Worm (Caenorhabditis elegans) whole organism, early embryonic: ENCODE data around the gene sun-1.

Source experiments
- B0310.2 ChIP-seq: sonication (generic microtip); optimal IDR thresholded peaks from 2 replicates; lab custom pipeline; 2016; ENCODE audit warnings: mild to moderate bottlenecking, missing genetic modification characterization, missing compliant biosample characterization
- F13C5.2 ChIP-seq: sonication (generic microtip); optimal IDR thresholded peaks from 2 replicates; lab custom pipeline; 2017; ENCODE audit warnings: mild to moderate bottlenecking, missing genetic modification characterization, inconsistent platforms, missing compliant biosample characterization
- aly-1 ChIP-seq: sonication (generic microtip); optimal IDR thresholded peaks from 2 replicates; lab custom pipeline; 2016; ENCODE audit warnings: missing genetic modification characterization, missing compliant biosample characterization
- ama-1 ChIP-seq: fragments of 150-350 bp; optimal IDR thresholded peaks from 2 replicates; lab custom pipeline; 2014
- ceh-13 ChIP-seq: fragments of 200-800 bp; sonication (Bioruptor generic); optimal IDR thresholded peaks from 2 replicates; lab custom pipeline; 2018; ENCODE audit warnings: mild to moderate bottlenecking, missing genetic modification characterization, missing compliant biosample characterization
- ceh-36 ChIP-seq: sonication (generic microtip); optimal IDR thresholded peaks from 2 replicates; lab custom pipeline; 2016; ENCODE audit warnings: missing genetic modification characterization, inconsistent platforms, missing compliant biosample characterization
- ets-7 ChIP-seq: sonication (generic microtip); optimal IDR thresholded peaks from 2 replicates; lab custom pipeline; 2016; ENCODE audit warnings: missing genotype, missing genetic modification characterization, missing compliant biosample characterization
- flt-1 ChIP-seq: fragments of 200-800 bp; sonication (Bioruptor generic); IDR thresholded peaks from 2 replicates; pipeline ENCODE4 v1.3.6; 2022; ENCODE audit warnings: missing genetic modification characterization, missing compliant biosample characterization
- hmbx-1 ChIP-seq: sonication (generic microtip); optimal IDR thresholded peaks from 2 replicates; lab custom pipeline; 2016; ENCODE audit warnings: mild to moderate bottlenecking, missing genetic modification characterization, missing compliant biosample characterization
- hmg-4 ChIP-seq: fragments of 200-800 bp; sonication (Bioruptor generic); optimal IDR thresholded peaks from 2 replicates; lab custom pipeline; 2018; ENCODE audit warnings: mild to moderate bottlenecking, missing genetic modification characterization, missing compliant biosample characterization
- hnd-1 ChIP-seq: sonication (generic microtip); optimal IDR thresholded peaks from 2 replicates; lab custom pipeline; 2016; ENCODE audit warnings: missing genetic modification characterization, missing compliant biosample characterization
- pes-1 ChIP-seq: fragments of 200-800 bp; sonication (Bioruptor generic); IDR thresholded peaks from 2 replicates; pipeline ENCODE4 v1.3.6; 2022; ENCODE audit warnings: missing genetic modification reagents, missing genetic modification characterization, missing compliant biosample characterization
- scrt-1 ChIP-seq: fragments of 200-800 bp; sonication (Bioruptor generic); IDR thresholded peaks from 2 replicates; pipeline ENCODE4 v1.3.6; 2022; ENCODE audit warnings: missing genetic modification characterization, missing compliant biosample characterization
- sea-1 ChIP-seq: fragments of 200-800 bp; sonication (Bioruptor generic); conservative IDR thresholded peaks from 2 replicates; pipeline ENCODE4 v1.3.6; 2022; ENCODE audit warnings: missing genetic modification characterization, missing compliant biosample characterization
- tbx-11 ChIP-seq: fragments of 200-800 bp; sonication (Bioruptor generic); IDR thresholded peaks from 2 replicates; pipeline ENCODE4 v1.3.6; 2022; ENCODE audit warnings: missing genetic modification characterization, missing compliant biosample characterization
- tbx-37 ChIP-seq: fragments of 200-800 bp; sonication (Bioruptor generic); conservative IDR thresholded peaks from 2 replicates; pipeline ENCODE4 v1.3.6; 2022; ENCODE audit warnings: missing genetic modification reagents, missing genetic modification characterization, missing compliant biosample characterization
- tra-4 ChIP-seq: sonication (generic microtip); optimal IDR thresholded peaks from 2 replicates; lab custom pipeline; 2017; ENCODE audit warnings: missing genetic modification characterization, missing compliant biosample characterization

Gene sun-1

DNA sequence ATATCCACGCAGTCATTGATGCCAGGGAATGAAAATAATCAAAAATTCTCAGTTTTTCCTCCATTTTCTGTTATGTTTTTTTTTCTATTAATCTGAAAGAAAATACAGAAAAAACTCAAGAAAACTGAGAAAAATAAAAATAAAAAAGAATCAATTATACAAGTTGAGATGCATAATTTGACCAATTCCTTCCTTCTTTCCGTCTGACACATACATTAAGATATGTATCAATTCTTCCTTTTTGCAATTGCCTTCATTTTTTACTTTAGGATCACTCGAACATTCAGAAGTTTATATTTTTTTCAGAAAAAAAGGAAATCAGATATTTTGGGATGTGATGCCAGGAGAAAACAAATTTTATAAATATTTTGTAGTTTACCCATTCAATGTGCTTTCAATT is 14.1 kb upstream of the sun-1 start, which contains the start of gene F57B1.5:
F57B1.5 (plus strand) TSS at position 301 of the 400 bp plus-strand sequence.
- no peak for TF ChIP-seq sea-1 (GFP tag; lab: Robert Waterston, UW)

DNA sequence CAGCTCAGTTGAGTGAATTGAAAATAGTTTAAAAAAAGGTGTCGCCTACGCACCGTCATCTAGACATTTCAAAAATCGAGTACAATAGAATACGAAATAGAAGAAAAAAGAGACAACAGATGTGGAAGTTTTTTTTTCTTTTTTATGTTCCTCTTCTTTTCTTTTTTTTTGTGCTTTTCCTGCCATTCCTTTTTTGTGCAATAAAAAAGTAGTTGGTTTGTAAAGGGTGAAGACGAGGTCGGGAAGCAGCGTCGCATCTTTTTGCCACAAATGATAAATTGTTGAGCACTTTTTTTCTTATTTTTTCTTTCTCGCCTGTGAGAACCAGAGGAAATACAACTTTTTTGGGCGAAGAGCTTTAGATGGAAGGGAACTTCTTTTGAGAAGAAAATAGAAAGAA is 13.2 kb upstream of the sun-1 start:
- TF ChIP-seq tra-4 (tag; lab: Kevin White, UChicago): no peak
- TF ChIP-seq ceh-13 (GFP tag; lab: Kevin White, UChicago): no peak
- no peak for TF ChIP-seq tbx-11 (GFP tag; lab: Robert Waterston, UW)
- TF ChIP-seq B0310.2 (tag; lab: Kevin White, UChicago): no peak
- TF ChIP-seq ceh-36 (tag; lab: Kevin White, UChicago): no peak
- TF ChIP-seq sea-1 (GFP tag; lab: Robert Waterston, UW): no peak
- TF ChIP-seq hmg-4 (GFP tag; lab: Kevin White, UChicago): no peak
- no peak for TF ChIP-seq pes-1 (GFP tag; lab: Robert Waterston, UW)
- no peak for TF ChIP-seq hmbx-1 (tag; lab: Kevin White, UChicago)
- TF ChIP-seq hnd-1 (tag; lab: Kevin White, UChicago): no peak

DNA sequence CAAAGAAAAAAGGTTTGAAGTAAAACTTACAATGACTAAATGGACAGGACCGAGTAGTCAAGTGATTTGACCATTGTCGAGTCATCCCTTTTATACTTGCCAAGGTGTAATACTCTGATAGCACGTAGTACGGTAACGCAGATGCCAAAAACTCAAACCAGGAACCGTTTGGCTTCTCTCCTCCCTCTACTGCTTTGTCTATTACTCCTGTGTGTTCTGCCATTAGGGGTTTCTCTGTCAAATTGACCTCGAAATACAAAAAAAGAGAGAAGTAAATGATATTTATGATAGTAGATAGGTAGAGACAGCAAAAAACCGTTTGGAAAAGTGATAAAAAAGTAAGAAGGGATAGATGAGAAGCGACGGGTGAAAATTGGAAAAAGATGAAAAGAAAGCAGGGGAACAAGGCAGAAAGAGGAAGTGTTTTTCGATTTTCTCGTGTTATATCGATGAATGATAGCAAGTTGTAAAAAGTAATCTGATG is 8.8 kb upstream of the sun-1 start, which contains the start of the genes col-159 and col-160:
col-159 (minus strand) TSS at position 51 of the 484 bp plus-strand sequence.
col-160 (minus strand) TSS at position 63 of the 484 bp plus-strand sequence.
- TF ChIP-seq hnd-1 (tag; lab: Kevin White, UChicago) (no peak), aly-1 (no peak)

DNA sequence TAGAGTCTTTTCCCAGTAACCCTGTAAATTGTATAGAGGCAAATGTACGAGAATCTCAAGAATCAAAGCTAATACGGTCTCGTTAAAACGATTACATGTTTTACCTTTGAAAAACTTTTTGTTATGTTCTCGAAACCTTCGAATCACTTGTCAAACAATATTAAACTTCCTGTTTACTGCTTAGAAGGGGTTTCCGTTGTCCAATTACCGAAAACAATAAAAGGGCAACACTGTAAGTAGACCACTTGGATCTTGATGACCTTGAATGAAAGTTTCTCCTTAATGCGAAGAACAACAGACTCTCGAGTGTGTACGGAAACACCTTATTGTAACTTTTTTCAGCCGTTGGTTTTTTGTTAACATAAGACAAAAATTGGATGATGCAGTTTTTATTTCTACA is 7.3 kb upstream of the sun-1 start:
- TF ChIP-seq hmbx-1 (tag; lab: Kevin White, UChicago): no peak
- TF ChIP-seq hmg-4 (GFP tag; lab: Kevin White, UChicago): no peak
- no peak for TF ChIP-seq hnd-1 (tag; lab: Kevin White, UChicago)
- TF ChIP-seq ets-7 (tag; lab: Kevin White, UChicago): no peak
- no peak for TF ChIP-seq sea-1 (GFP tag; lab: Robert Waterston, UW)
- no peak for TF ChIP-seq flt-1 (GFP tag; lab: Robert Waterston, UW)
- no peak for TF ChIP-seq ceh-13 (GFP tag; lab: Kevin White, UChicago)
- TF ChIP-seq ama-1 (lab: Kevin White, UChicago): no peak
- no peak for TF ChIP-seq B0310.2 (tag; lab: Kevin White, UChicago)
- TF ChIP-seq pes-1 (GFP tag; lab: Robert Waterston, UW): no peak
- TF ChIP-seq aly-1: no peak
- TF ChIP-seq tra-4 (tag; lab: Kevin White, UChicago): no peak
- no peak for TF ChIP-seq scrt-1 (GFP tag; lab: Robert Waterston, UW)
- TF ChIP-seq F13C5.2: no peak
- TF ChIP-seq tbx-11 (GFP tag; lab: Robert Waterston, UW): no peak
- TF ChIP-seq ceh-36 (tag; lab: Kevin White, UChicago): no peak
- no peak for TF ChIP-seq tbx-37 (GFP tag; lab: Robert Waterston, UW)

DNA sequence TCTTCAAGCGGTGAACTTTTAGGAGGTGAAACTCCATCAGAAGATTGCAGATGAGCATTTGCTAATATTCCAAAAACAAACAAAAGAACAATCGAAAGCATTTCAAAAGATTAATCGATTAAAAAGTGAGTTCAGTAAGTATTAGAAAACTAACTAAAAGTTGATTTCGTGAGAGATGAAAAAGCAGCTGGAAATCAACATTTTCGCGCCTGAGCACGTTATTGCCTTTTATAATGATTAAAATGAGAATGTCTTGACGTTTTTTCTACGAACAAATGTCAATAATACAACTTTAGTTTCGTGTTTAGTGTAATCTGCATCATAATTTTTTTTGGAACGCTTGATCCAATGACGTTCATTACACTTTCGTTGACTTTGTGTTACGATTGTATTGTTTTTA is 4.5 kb upstream of the sun-1 start, which contains the start of gene F57B1.9:
F57B1.9 (minus strand) TSS at position 101 of the 400 bp plus-strand sequence.
- TF ChIP-seq scrt-1 (GFP tag; lab: Robert Waterston, UW) (no peak), aly-1 (no peak), pes-1 (GFP tag; lab: Robert Waterston, UW) (no peak), hmbx-1 (tag; lab: Kevin White, UChicago) (no peak), tra-4 (tag; lab: Kevin White, UChicago) (no peak), tbx-11 (GFP tag; lab: Robert Waterston, UW) (no peak), B0310.2 (tag; lab: Kevin White, UChicago) (no peak), ama-1 (lab: Kevin White, UChicago) (no peak), hnd-1 (tag; lab: Kevin White, UChicago) (no peak), F13C5.2 (no peak)

DNA sequence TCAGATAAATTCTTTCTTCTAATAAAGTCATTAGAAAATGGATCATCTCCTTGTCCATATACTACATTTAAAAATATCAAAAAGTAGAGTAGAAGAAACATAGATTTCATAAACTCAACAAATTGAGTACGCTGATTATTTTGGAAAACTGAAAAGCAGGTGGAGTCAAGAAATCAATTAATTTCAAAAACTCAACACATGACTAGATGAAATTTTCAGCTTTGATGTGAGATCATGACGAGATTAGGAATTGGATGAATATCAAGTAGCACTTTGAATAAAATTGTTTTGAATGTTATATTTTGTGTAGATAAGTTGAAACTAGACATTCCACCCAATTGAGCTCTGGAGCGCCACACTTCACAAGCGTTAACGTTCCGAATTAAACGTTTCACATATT is 2.2 kb upstream of the sun-1 start, which contains the start of gene F57B1.1:
F57B1.1 (minus strand) TSS at position 101 of the 400 bp plus-strand sequence.
- no peak for TF ChIP-seq flt-1 (GFP tag; lab: Robert Waterston, UW)
- no peak for TF ChIP-seq tbx-11 (GFP tag; lab: Robert Waterston, UW)
- TF ChIP-seq hnd-1 (tag; lab: Kevin White, UChicago): no peak
- no peak for TF ChIP-seq tbx-37 (GFP tag; lab: Robert Waterston, UW)

DNA sequence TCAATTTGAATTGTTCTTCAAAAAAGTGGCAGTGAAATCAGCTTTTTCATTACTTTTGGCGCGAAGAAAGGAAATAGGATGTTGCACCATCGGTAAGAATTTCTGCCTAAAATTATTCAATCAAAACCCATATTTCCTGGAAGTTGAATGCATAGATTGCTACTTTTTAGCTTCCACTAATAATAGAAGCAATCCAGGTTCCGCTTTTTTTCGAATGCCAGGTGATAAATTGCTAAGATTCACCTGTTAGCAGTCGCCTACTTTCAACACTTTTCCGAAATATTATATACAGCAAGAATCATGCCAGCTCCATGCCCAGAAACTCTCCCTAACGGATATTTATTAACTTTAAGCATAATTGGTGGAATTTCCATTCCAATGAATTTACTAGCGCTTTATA is 8.0 kb downstream of the sun-1 start, which contains the start of gene sri-6:
sri-6 (plus strand) TSS at position 301 of the 400 bp plus-strand sequence.
- TF ChIP-seq scrt-1 (GFP tag; lab: Robert Waterston, UW) (no peak), pes-1 (GFP tag; lab: Robert Waterston, UW) (no peak), aly-1 (no peak), F13C5.2 (no peak), hmg-4 (GFP tag; lab: Kevin White, UChicago) (no peak), tra-4 (tag; lab: Kevin White, UChicago) (no peak), hmbx-1 (tag; lab: Kevin White, UChicago) (no peak), tbx-11 (GFP tag; lab: Robert Waterston, UW) (no peak), hnd-1 (tag; lab: Kevin White, UChicago) (no peak), ceh-36 (tag; lab: Kevin White, UChicago) (no peak), B0310.2 (tag; lab: Kevin White, UChicago) (no peak), ama-1 (lab: Kevin White, UChicago) (no peak), ets-7 (tag; lab: Kevin White, UChicago) (no peak), sea-1 (GFP tag; lab: Robert Waterston, UW) (no peak), ceh-13 (GFP tag; lab: Kevin White, UChicago) (no peak)

DNA sequence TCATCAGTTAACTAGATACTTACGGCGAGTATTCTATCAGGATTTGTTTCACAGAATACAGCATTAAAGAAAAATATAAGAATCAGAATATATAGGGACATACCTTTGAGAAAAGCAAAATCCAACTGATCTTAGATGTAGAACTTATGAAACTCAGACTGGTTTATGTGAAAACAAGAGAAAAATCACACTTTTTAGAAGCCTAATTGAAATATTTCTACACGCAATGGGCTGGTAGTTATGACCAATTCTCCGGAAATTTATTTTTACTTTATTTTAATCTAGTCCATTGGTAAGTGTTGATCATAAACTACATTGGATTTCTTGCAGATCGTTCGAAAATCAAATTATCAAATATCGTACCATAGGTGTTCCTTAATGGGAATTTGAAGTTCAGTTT is 9.2 kb downstream of the sun-1 start, which contains the start of gene T09E8.4:
T09E8.4 (minus strand) TSS at position 101 of the 400 bp plus-strand sequence.
- no peak for TF ChIP-seq sea-1 (GFP tag; lab: Robert Waterston, UW)
- TF ChIP-seq aly-1: no peak
- no peak for TF ChIP-seq tbx-11 (GFP tag; lab: Robert Waterston, UW)
- no peak for TF ChIP-seq hmg-4 (GFP tag; lab: Kevin White, UChicago)
- no peak for TF ChIP-seq flt-1 (GFP tag; lab: Robert Waterston, UW)
- TF ChIP-seq tbx-37 (GFP tag; lab: Robert Waterston, UW): no peak
- no peak for TF ChIP-seq ets-7 (tag; lab: Kevin White, UChicago)
- no peak for TF ChIP-seq scrt-1 (GFP tag; lab: Robert Waterston, UW)
- TF ChIP-seq tra-4 (tag; lab: Kevin White, UChicago): no peak
- TF ChIP-seq ceh-36 (tag; lab: Kevin White, UChicago): no peak
- TF ChIP-seq ama-1 (lab: Kevin White, UChicago): no peak
- no peak for TF ChIP-seq hmbx-1 (tag; lab: Kevin White, UChicago)
- no peak for TF ChIP-seq hnd-1 (tag; lab: Kevin White, UChicago)
- no peak for TF ChIP-seq pes-1 (GFP tag; lab: Robert Waterston, UW)
- TF ChIP-seq ceh-13 (GFP tag; lab: Kevin White, UChicago): no peak
- TF ChIP-seq B0310.2 (tag; lab: Kevin White, UChicago): no peak
- no peak for TF ChIP-seq F13C5.2
